Worm (Caenorhabditis elegans) whole organism, midembryonic: ENCODE data around the gene rcd-1.

Experiments
- cog-1 ChIP-seq: sonication (generic microtip); optimal IDR thresholded peaks from 2 replicates; lab custom pipeline; 2016; ENCODE audit warnings: missing genetic modification characterization, missing compliant biosample characterization
- flt-1 ChIP-seq: fragments of 200-800 bp; sonication (Bioruptor generic); IDR thresholded peaks from 2 replicates; pipeline ENCODE4 v1.3.6; 2022; ENCODE audit warnings: missing genetic modification characterization, missing compliant biosample characterization
- ref-1 ChIP-seq: fragments of 200-800 bp; sonication (Bioruptor generic); conservative IDR thresholded peaks from 2 replicates; pipeline ENCODE4 v1.3.6; 2022; ENCODE audit warnings: missing genetic modification reagents, missing genetic modification characterization, missing compliant biosample characterization
- tab-1 ChIP-seq: fragments of 200-800 bp; sonication (Bioruptor generic); IDR thresholded peaks from 2 replicates; pipeline ENCODE4 v1.3.6; 2022; ENCODE audit warnings: missing genetic modification characterization, missing compliant biosample characterization
- ztf-23 ChIP-seq: fragments of 200-800 bp; sonication (Bioruptor generic); IDR thresholded peaks from 2 replicates; pipeline ENCODE4 v1.3.6; 2022; ENCODE audit warnings: missing genetic modification reagents, missing genetic modification characterization, missing compliant biosample characterization
- ztf-29 ChIP-seq: fragments of 200-800 bp; sonication (Bioruptor generic); IDR thresholded peaks from 2 replicates; pipeline ENCODE4 v1.3.6; 2022; ENCODE audit warnings: missing genetic modification reagents, missing genetic modification characterization, missing compliant biosample characterization

- no peak for TF ChIP-seq cog-1 (tag; lab: Kevin White, UChicago)
- no peak for TF ChIP-seq flt-1
- no peak for TF ChIP-seq ref-1 (GFP tag; lab: Robert Waterston, UW)
- no peak for TF ChIP-seq ztf-23
- no peak for TF ChIP-seq ztf-29 (GFP tag; lab: Robert Waterston, UW)
- TF ChIP-seq tab-1: no peak
These were observed 25.8 kb downstream of the rcd-1 start, which contains the start of gene T24E12.11 for ce11 chrII:3779463-3779862.
